Fruit fly (Drosophila melanogaster): ENCODE measurements around the gene Flo2.

Gene Flo2

dm6 chrX:14839739-14840347, 667 bp downstream of the Flo2 start (continued):
- TF ChIP-seq Max (GFP tag; optimal IDR thresholded peaks at IDR 0.05) (no peak), CG34376 (GFP tag; optimal IDR thresholded peaks at IDR 0.05) (peak; percentile 61), CG3163 (GFP tag; optimal IDR thresholded peaks at IDR 0.05) (peak; percentile 33), Ets65A (GFP tag) (peak; percentile 76), Antp (GFP tag; optimal IDR thresholded peaks at IDR 0.05) (peak; percentile 25), shn (GFP tag; optimal IDR thresholded peaks at IDR 0.05) (peak; percentile 60), CG8388 (GFP tag; optimal IDR thresholded peaks at IDR 0.05) (no peak), CG6689 (GFP tag; IDR thresholded peaks at IDR 0.05) (peak; percentile 27; the same call in 1 of the 2 replicates), Nf-YB (GFP tag; optimal IDR thresholded peaks at IDR 0.05) (no peak), dpn (GFP tag; optimal IDR thresholded peaks at IDR 0.05) (peak; percentile 36 to 57), Kr (GFP tag; optimal IDR thresholded peaks at IDR 0.05) (no peak), CG10366 (GFP tag; IDR thresholded peaks at IDR 0.05) (peak; percentile 23; the same call in 1 of the 2 replicates), CG13894 (tag; optimal IDR thresholded peaks at IDR 0.05) (peak; percentile 91), Taf1 (GFP tag; IDR thresholded peaks at IDR 0.05) (peak; percentile 63; the same call in 1 of the 2 replicates), CG15269 (tag; optimal IDR thresholded peaks at IDR 0.05) (peak; percentile 35), pum (GFP tag; optimal IDR thresholded peaks at IDR 0.05) (peak; percentile 15), Fer1 (GFP tag; optimal IDR thresholded peaks at IDR 0.05) (peak; percentile 17), CG17359 (tag; optimal IDR thresholded peaks at IDR 0.05) (peak; percentile 19), CG6175 (GFP tag; IDR thresholded peaks at IDR 0.05) (0 out of 3 replicates have a peak, but pooled peaks have one; percentile 22), vnd (GFP tag; IDR thresholded peaks at IDR 0.05; ENCODE audit: partially characterized antibody) (0 out of 3 replicates have a peak, but pooled peaks have one; percentile 16), Dip3 (GFP tag; optimal IDR thresholded peaks at IDR 0.05) (peak; percentile 28), Spps (tag; optimal IDR thresholded peaks at IDR 0.05) (no peak), Pdp1 (GFP tag; optimal IDR thresholded peaks at IDR 0.05) (peak in 1 of 2 experiments; percentile 92), CG15514 (GFP tag; optimal IDR thresholded peaks at IDR 0.05) (no peak), Rfx (GFP tag; IDR thresholded peaks at IDR 0.05) (peak; percentile 84), bowl (GFP tag; IDR thresholded peaks at IDR 0.05) (peak; percentile 23; the same call in 1 of the 2 replicates), CG2678 (tag; optimal IDR thresholded peaks at IDR 0.05) (peak; percentile 58), CG6765 (GFP tag; optimal IDR thresholded peaks at IDR 0.05) (peak; percentile 39), otp (GFP tag; IDR thresholded peaks at IDR 0.05) (0 out of 3 replicates have a peak, but pooled peaks have one; percentile 17), lab (GFP tag; optimal IDR thresholded peaks at IDR 0.05) (peak; percentile 71), btn (GFP tag; optimal IDR thresholded peaks at IDR 0.05) (peak; percentile 7), CG17829 (tag; optimal IDR thresholded peaks at IDR 0.05) (peak; percentile 1), CG13624 (GFP tag; optimal IDR thresholded peaks at IDR 0.05) (peak; percentile 37), CG12071 (GFP tag; optimal IDR thresholded peaks at IDR 0.05) (peak; percentile 2), Dref (GFP tag; IDR thresholded peaks at IDR 0.05) (no peak), Xrp1 (GFP tag; IDR thresholded peaks at IDR 0.05) (peak; percentile 39; the same call in 1 of the 2 replicates), hb (GFP tag; IDR thresholded peaks at IDR 0.05; ENCODE audit: partially characterized antibody) (no peak), Camta (GFP tag; optimal IDR thresholded peaks at IDR 0.05) (no peak), dan (GFP tag; IDR thresholded peaks at IDR 0.05) (no peak), Bteb2 (GFP tag; optimal IDR thresholded peaks at IDR 0.05) (no peak), CG12659 (GFP tag; optimal IDR thresholded peaks at IDR 0.05) (peak; percentile 2), CG17385 (GFP tag; optimal IDR thresholded peaks at IDR 0.05) (peak; percentile 42), maf-S (GFP tag; optimal IDR thresholded peaks at IDR 0.05) (peak; percentile 30), CHES-1-like (GFP tag; optimal IDR thresholded peaks at IDR 0.05) (peak; percentile 46), hbn (GFP tag; IDR thresholded peaks at IDR 0.05; ENCODE audit: partially characterized antibody) (no peak), fd102C (GFP tag; optimal IDR thresholded peaks at IDR 0.05) (no peak), croc (GFP tag; conservative IDR thresholded peaks at IDR 0.05) (no peak), Poxn (GFP tag; IDR thresholded peaks at IDR 0.05) (no peak), sr (GFP tag; IDR thresholded peaks at IDR 0.05) (no peak)
